Worm (Caenorhabditis elegans): ENCODE measurements around the gene F21D12.3.

The F21D12.3 gene

DNA sequence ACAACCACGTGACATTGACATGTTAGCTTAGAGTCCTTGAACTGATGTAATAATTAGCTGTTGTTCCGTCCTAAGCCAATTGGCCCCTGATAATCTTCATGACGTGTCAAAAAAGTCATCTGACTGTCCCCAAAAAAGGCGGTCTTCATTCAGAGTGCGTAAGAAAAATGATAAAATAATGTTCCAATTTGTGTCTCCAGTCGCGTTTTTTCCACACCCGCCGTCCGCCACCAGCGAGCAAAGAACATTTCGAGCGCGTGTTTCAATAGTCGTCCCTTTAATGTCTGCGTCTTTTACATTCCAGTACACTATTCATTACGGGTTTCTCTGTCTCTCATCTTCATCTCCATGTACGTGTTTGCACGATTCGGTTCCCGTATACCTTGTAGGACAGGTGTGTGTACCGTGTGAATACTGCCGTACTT lies 13.7 kb upstream of the F21D12.3 start (continued):
- TF ChIP-seq egrh-3 (GFP tag; IDR thresholded peaks at IDR 0.05) (no peak), dox-1 (GFP tag; IDR thresholded peaks at IDR 0.05) (no peak; the same call in 1 of the 2 replicates), gei-17 (GFP tag; optimal IDR thresholded peaks at IDR 0.05) (no peak), rec-8 (tag; optimal IDR thresholded peaks at IDR 0.05) (no peak), F10E7.11 (tag; optimal IDR thresholded peaks at IDR 0.05) (no peak), ZK185.1 (tag; optimal IDR thresholded peaks at IDR 0.05; ENCODE audit: poor library complexity, severe bottlenecking) (no peak), Y53F4B.3 (GFP tag; IDR thresholded peaks at IDR 0.05) (no peak), efl-1 (GFP tag; optimal IDR thresholded peaks at IDR 0.05) (no peak), pbrm-1 (GFP tag; IDR thresholded peaks at IDR 0.05) (peak; percentile 49; the same call in 1 of the 2 replicates), cebp-2 (GFP tag; IDR thresholded peaks at IDR 0.05) (no peak), chd-7 (tag; optimal IDR thresholded peaks at IDR 0.05) (peak; percentile 82), B0035.1 (tag; optimal IDR thresholded peaks at IDR 0.05) (no peak), rpc-1 (optimal IDR thresholded peaks at IDR 0.05) (no peak), rpc-1 (tag; optimal IDR thresholded peaks at IDR 0.05) (no peak), B0019.2 (GFP tag; conservative IDR thresholded peaks at IDR 0.05) (no peak), nhr-80 (tag; optimal IDR thresholded peaks at IDR 0.05) (peak; percentile 96), C06A6.2 (GFP tag; conservative IDR thresholded peaks at IDR 0.05) (peak; percentile 76), Y53G8AR.9 (GFP tag; conservative IDR thresholded peaks at IDR 0.05) (no peak), F39B2.1 (GFP tag; IDR thresholded peaks at IDR 0.05) (no peak), ceh-27 (GFP tag; optimal IDR thresholded peaks at IDR 0.05) (no peak), egl-44 (GFP tag; IDR thresholded peaks at IDR 0.05) (no peak), madf-3 (GFP tag; IDR thresholded peaks at IDR 0.05) (no peak), T07F8.4 (tag; optimal IDR thresholded peaks at IDR 0.05) (no peak), him-1 (tag; optimal IDR thresholded peaks at IDR 0.05) (no peak), nfya-2 (GFP tag; IDR thresholded peaks at IDR 0.05) (no peak), attf-6 (GFP tag; IDR thresholded peaks at IDR 0.05) (no peak), sdz-38 (tag; optimal IDR thresholded peaks at IDR 0.05) (no peak), K12H6.12 (tag; optimal IDR thresholded peaks at IDR 0.05) (peak; percentile 74), tbp1 (GFP tag; optimal IDR thresholded peaks at IDR 0.05) (peak; percentile 27), nfya-1 (tag; optimal IDR thresholded peaks at IDR 0.05; ENCODE audit: borderline replicate concordance, insufficient read depth) (no peak), F33H1.4 (GFP tag; IDR thresholded peaks at IDR 0.05) (no peak), bed-1 (GFP tag; IDR thresholded peaks at IDR 0.05) (no peak), ceh-79 (tag; optimal IDR thresholded peaks at IDR 0.05) (no peak), lin-40 (tag; optimal IDR thresholded peaks at IDR 0.05) (peak; percentile 87), nfyb-1 (GFP tag; IDR thresholded peaks at IDR 0.05) (peak; percentile 64; the same call in 1 of the 2 replicates), nhr-179 (tag; optimal IDR thresholded peaks at IDR 0.05) (no peak), mcd-1 (GFP tag; IDR thresholded peaks at IDR 0.05) (peak; percentile 45), attf-3 (GFP tag; conservative IDR thresholded peaks at IDR 0.05) (no peak), snpc-1.1 (tag; optimal IDR thresholded peaks at IDR 0.05; ENCODE audit: insufficient read depth) (no peak), mxl-1 (tag; optimal IDR thresholded peaks at IDR 0.05) (no peak), rcor-1 (GFP tag; IDR thresholded peaks at IDR 0.05) (no peak; the same call in 1 of the 2 replicates), tbx-9 (tag; optimal IDR thresholded peaks at IDR 0.05; ENCODE audit: borderline replicate concordance) (no peak), F22D6.2 (tag; optimal IDR thresholded peaks at IDR 0.05) (peak; percentile 86), ets-4 (GFP tag; optimal IDR thresholded peaks at IDR 0.05) (peak; percentile 8), let-607 (tag; optimal IDR thresholded peaks at IDR 0.05) (peak; percentile 42 to 60), nhr-27 (tag; optimal IDR thresholded peaks at IDR 0.05) (no peak), mes-4 (tag; optimal IDR thresholded peaks at IDR 0.05) (no peak), dpff-1 (tag; optimal IDR thresholded peaks at IDR 0.05) (no peak), ztf-28 (GFP tag; IDR thresholded peaks at IDR 0.05) (no peak)

Data from whole organism, young adult.